Worm (Caenorhabditis elegans) whole organism, midembryonic: ENCODE data around the gene T28A11.19.

Source experiments
- T22C8.4 ChIP-seq: fragments of 200-800 bp; sonication (Bioruptor generic); IDR thresholded peaks from 2 replicates; pipeline ENCODE4 v1.3.6; 2022; ENCODE audit warnings: missing genetic modification characterization, missing compliant biosample characterization
- cog-1 ChIP-seq: sonication (generic microtip); optimal IDR thresholded peaks from 2 replicates; lab custom pipeline; 2016; ENCODE audit warnings: missing genetic modification characterization, missing compliant biosample characterization
- flt-1 ChIP-seq: fragments of 200-800 bp; sonication (Bioruptor generic); IDR thresholded peaks from 2 replicates; pipeline ENCODE4 v1.3.6; 2022; ENCODE audit warnings: missing genetic modification characterization, missing compliant biosample characterization
- klf-2 ChIP-seq: fragments of 200-800 bp; sonication (Bioruptor generic); conservative IDR thresholded peaks from 2 replicates; pipeline ENCODE4 v1.3.6; 2022; ENCODE audit warnings: missing genetic modification reagents, missing genetic modification characterization, missing compliant biosample characterization
- med-1 ChIP-seq: sonication (generic microtip); optimal IDR thresholded peaks from 2 replicates; lab custom pipeline; 2017; ENCODE audit warnings: missing genetic modification characterization, mild to moderate bottlenecking, missing compliant biosample characterization, antibody characterized with exemption, missing genetic modification reagents; ENCODE audit not compliant: insufficient read depth
- ref-1 ChIP-seq: fragments of 200-800 bp; sonication (Bioruptor generic); conservative IDR thresholded peaks from 2 replicates; pipeline ENCODE4 v1.3.6; 2022; ENCODE audit warnings: missing genetic modification reagents, missing genetic modification characterization, missing compliant biosample characterization
- tab-1 ChIP-seq: fragments of 200-800 bp; sonication (Bioruptor generic); IDR thresholded peaks from 2 replicates; pipeline ENCODE4 v1.3.6; 2022; ENCODE audit warnings: missing genetic modification characterization, missing compliant biosample characterization
- ztf-23 ChIP-seq: fragments of 200-800 bp; sonication (Bioruptor generic); IDR thresholded peaks from 2 replicates; pipeline ENCODE4 v1.3.6; 2022; ENCODE audit warnings: missing genetic modification reagents, missing genetic modification characterization, missing compliant biosample characterization
- ztf-29 ChIP-seq: fragments of 200-800 bp; sonication (Bioruptor generic); IDR thresholded peaks from 2 replicates; pipeline ENCODE4 v1.3.6; 2022; ENCODE audit warnings: missing genetic modification reagents, missing genetic modification characterization, missing compliant biosample characterization

- TF ChIP-seq ref-1 (no peak), T22C8.4 (GFP tag; lab: Robert Waterston, UW) (no peak), ztf-29 (GFP tag; lab: Robert Waterston, UW) (no peak), ztf-23 (GFP tag; lab: Robert Waterston, UW) (no peak), med-1 (no peak), flt-1 (no peak), tab-1 (no peak), klf-2 (GFP tag; lab: Robert Waterston, UW) (no peak), cog-1 (tag; lab: Kevin White, UChicago) (no peak)
These were observed 38.7 kb downstream of the T28A11.19 start, which contains the start of gene K08D9.10 for ce11 chrV:3230597-3230996.
